Fruit fly (Drosophila melanogaster) whole organism, prepupa: Measurements from ENCODE around the gene CG1637.
A peak's percentile ranks its signal among the peaks of the same experiment; 100 is the strongest.

Experiments used
- Blimp-1 ChIP-seq: fragments of 200-800 bp; sonication (Bioruptor generic); optimal IDR thresholded peaks from 3 replicates; lab custom pipeline; 2017; ENCODE audit warnings: missing biosample characterization, missing genetic modification characterization, mild to moderate bottlenecking, moderate library complexity, missing genetic modification reagents
- CG10669 ChIP-seq: fragments of 200-800 bp; sonication (Bioruptor generic); optimal IDR thresholded peaks from 3 replicates; lab custom pipeline; 2018; ENCODE audit warnings: missing biosample characterization, mild to moderate bottlenecking, missing genetic modification characterization, moderate library complexity
- CG11762 ChIP-seq: fragments of 200-800 bp; sonication (Bioruptor generic); optimal IDR thresholded peaks from 3 replicates; lab custom pipeline; 2016; ENCODE audit warnings: missing biosample characterization, missing genetic modification characterization; ENCODE audit not compliant: insufficient read depth
- CG11902 ChIP-seq: fragments of 200-800 bp; sonication (Bioruptor generic); optimal IDR thresholded peaks from 3 replicates; lab custom pipeline; 2016; ENCODE audit warnings: missing biosample characterization, missing genetic modification characterization
- CG15336 ChIP-seq: fragments of 200-800 bp; sonication (Bioruptor generic); IDR thresholded peaks from 2 replicates; pipeline ENCODE4 v1.3.6; 2022; ENCODE audit warnings: missing biosample characterization, missing genetic modification characterization
- CG16779 ChIP-seq: fragments of 200-800 bp; sonication (Bioruptor generic); optimal IDR thresholded peaks from 3 replicates; lab custom pipeline; 2017; ENCODE audit warnings: missing biosample characterization, mild to moderate bottlenecking, missing genetic modification characterization
- CG32006 ChIP-seq: fragments of 200-800 bp; sonication (Bioruptor generic); optimal IDR thresholded peaks from 3 replicates; lab custom pipeline; 2017; ENCODE audit warnings: missing biosample characterization, mild to moderate bottlenecking, missing genetic modification characterization
- CG6163 ChIP-seq: fragments of 200-800 bp; sonication (Bioruptor generic); IDR thresholded peaks from 3 replicates; pipeline ENCODE4 v1.3.6; 2022; ENCODE audit warnings: missing biosample characterization, missing genetic modification characterization
- CG7368 ChIP-seq: fragments of 200-800 bp; sonication (Bioruptor generic); optimal IDR thresholded peaks from 3 replicates; lab custom pipeline; 2016; ENCODE audit warnings: missing biosample characterization, missing genetic modification characterization
- CG8319 ChIP-seq: fragments of 200-800 bp; sonication (Bioruptor generic); optimal IDR thresholded peaks from 3 replicates; lab custom pipeline; 2016; ENCODE audit warnings: missing biosample characterization, missing genetic modification characterization
- CG8632 ChIP-seq: fragments of 200-800 bp; sonication (Bioruptor generic); optimal IDR thresholded peaks from 3 replicates; lab custom pipeline; 2016; ENCODE audit warnings: missing biosample characterization, missing genetic modification characterization
- CG9139 ChIP-seq: fragments of 200-800 bp; sonication (Bioruptor generic); optimal IDR thresholded peaks from 3 replicates; lab custom pipeline; 2017; ENCODE audit warnings: missing biosample characterization, mild to moderate bottlenecking, missing genetic modification characterization
- Ets21C ChIP-seq: fragments of 200-800 bp; sonication (Bioruptor generic); optimal IDR thresholded peaks from 3 replicates; lab custom pipeline; 2016; ENCODE audit warnings: missing biosample characterization, missing genetic modification characterization
- Ets96B ChIP-seq: fragments of 200-800 bp; optimal IDR thresholded peaks from 2 replicates; lab custom pipeline; 2019; ENCODE audit warnings: missing biosample characterization, mild to moderate bottlenecking, missing genetic modification characterization, moderate library complexity
- Gug ChIP-seq: fragments of 200-800 bp; sonication (Bioruptor generic); IDR thresholded peaks from 2 replicates; pipeline ENCODE4 v1.3.6; 2022; ENCODE audit warnings: missing biosample characterization, missing genetic modification characterization
- Hr39 ChIP-seq: fragments of 200-800 bp; sonication (Bioruptor generic); optimal IDR thresholded peaks from 2 replicates; lab custom pipeline; 2016; ENCODE audit warnings: missing biosample characterization, missing genetic modification characterization
- Lpt ChIP-seq: fragments of 200-800 bp; sonication (Bioruptor generic); optimal IDR thresholded peaks from 3 replicates; lab custom pipeline; 2016; ENCODE audit warnings: missing biosample characterization, missing genetic modification characterization
- dsx ChIP-seq: fragments of 200-800 bp; optimal IDR thresholded peaks from 3 replicates; lab custom pipeline; 2019; ENCODE audit warnings: missing biosample characterization, mild to moderate bottlenecking, missing genetic modification characterization, moderate library complexity; ENCODE audit not compliant: poor library complexity, severe bottlenecking
- esn ChIP-seq: fragments of 200-800 bp; sonication (Bioruptor generic); optimal IDR thresholded peaks from 2 replicates; lab custom pipeline; 2016; ENCODE audit warnings: missing biosample characterization, mild to moderate bottlenecking, missing genetic modification characterization, moderate library complexity
- fd85E ChIP-seq: fragments of 200-800 bp; sonication (Bioruptor generic); optimal IDR thresholded peaks from 3 replicates; lab custom pipeline; 2016; ENCODE audit warnings: missing biosample characterization, missing genetic modification characterization
- fkh ChIP-seq: fragments of 200-800 bp; sonication (Bioruptor generic); optimal IDR thresholded peaks from 3 replicates; lab custom pipeline; 2017; ENCODE audit warnings: missing biosample characterization, mild to moderate bottlenecking, missing genetic modification characterization, moderate library complexity
- lz ChIP-seq: fragments of 200-800 bp; sonication (Bioruptor generic); optimal IDR thresholded peaks from 3 replicates; lab custom pipeline; 2016; ENCODE audit warnings: missing biosample characterization, missing genetic modification characterization
- net ChIP-seq: fragments of 200-800 bp; sonication (Bioruptor generic); optimal IDR thresholded peaks from 3 replicates; lab custom pipeline; 2016; ENCODE audit warnings: missing biosample characterization, missing genetic modification characterization
- pdm3 ChIP-seq: fragments of 200-800 bp; sonication (Bioruptor generic); optimal IDR thresholded peaks from 3 replicates; lab custom pipeline; 2016; ENCODE audit warnings: missing biosample characterization, missing genetic modification characterization
- salr ChIP-seq, 2 experiments: fragments of 200-800 bp; sonication (Bioruptor generic); optimal IDR thresholded peaks; 3 replicates each; lab custom pipeline; 2016 to 2018; ENCODE audit warnings: missing biosample characterization in 2 of 2, missing genetic modification characterization in 2 of 2, mild to moderate bottlenecking in 1 of 2
- ss ChIP-seq, 2 experiments: fragments of 200-800 bp; sonication (Bioruptor generic); optimal IDR thresholded peaks; 2 replicates in 1 of 2; 3 replicates in 1 of 2; lab custom pipeline; 2017 to 2018; ENCODE audit warnings: mild to moderate bottlenecking in 2 of 2, missing biosample characterization in 2 of 2, missing genetic modification characterization in 2 of 2, moderate library complexity in 1 of 2
- svp ChIP-seq: fragments of 200-800 bp; sonication (Bioruptor generic); peaks from one replicate; lab custom pipeline; 2016; ENCODE audit warnings: missing biosample characterization, missing genetic modification characterization
- vri ChIP-seq: fragments of 200-800 bp; sonication (Bioruptor generic); optimal IDR thresholded peaks from 3 replicates; lab custom pipeline; 2016; ENCODE audit warnings: missing biosample characterization, mild to moderate bottlenecking, missing genetic modification characterization

CG1637 gene

DNA sequence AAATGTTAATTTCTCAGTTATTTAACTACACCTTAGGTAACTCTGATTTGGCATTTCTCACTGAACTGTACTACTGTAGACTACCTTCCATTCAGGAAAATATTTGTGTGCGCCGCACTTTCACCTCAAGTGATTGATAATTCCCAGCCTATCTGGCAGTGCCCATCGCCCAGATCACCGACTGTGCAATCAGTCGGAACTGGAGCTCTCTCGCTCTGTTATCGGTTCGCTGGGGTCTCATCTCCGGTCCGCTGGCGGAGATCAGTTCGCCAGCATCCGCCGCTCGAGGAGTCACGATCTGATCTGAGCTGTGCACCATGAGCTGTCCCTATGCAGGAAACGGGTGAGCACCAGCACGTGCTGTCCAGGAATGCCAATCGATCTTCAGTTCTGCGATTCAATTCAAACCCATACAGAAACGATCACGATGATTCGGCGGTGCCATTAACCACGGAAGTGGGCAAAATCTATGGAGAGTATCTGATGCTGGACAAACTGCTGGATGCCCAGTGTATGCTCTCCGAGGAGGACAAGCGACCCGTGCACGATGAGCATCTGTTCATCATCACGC is 46.1 kb upstream of the CG1637 start, which contains the start of gene v:
Gene v, plus strand, starts transcription at position 262 of the 571 bp plus-strand sequence.
- TF ChIP-seq net (no peak), svp (GFP tag; lab: Kevin White, UChicago) (peak; percentile 97), CG7368 (GFP tag; lab: Kevin White, UChicago) (no peak), CG11762 (GFP tag; lab: Kevin White, UChicago) (no peak), CG9139 (GFP tag; lab: Kevin White, UChicago) (no peak)
- TF ChIP-seq, all 60 proteins: peak for 1

dm6 chrX:10922178-10922577 is 44.5 kb upstream of the CG1637 start:
- TF ChIP-seq dsx (GFP tag; lab: Kevin White, UChicago) (no peak), lz (GFP tag; lab: Kevin White, UChicago) (no peak), Gug (GFP tag; lab: Robert Waterston, UW) (no peak), CG6163 (GFP tag; lab: Robert Waterston, UW) (no peak), Lpt (GFP tag; lab: Kevin White, UChicago) (no peak), Ets21C (GFP tag; lab: Kevin White, UChicago) (no peak), Hr39 (no peak), CG32006 (GFP tag; lab: Kevin White, UChicago) (no peak), CG8632 (GFP tag; lab: Kevin White, UChicago) (no peak)

DNA sequence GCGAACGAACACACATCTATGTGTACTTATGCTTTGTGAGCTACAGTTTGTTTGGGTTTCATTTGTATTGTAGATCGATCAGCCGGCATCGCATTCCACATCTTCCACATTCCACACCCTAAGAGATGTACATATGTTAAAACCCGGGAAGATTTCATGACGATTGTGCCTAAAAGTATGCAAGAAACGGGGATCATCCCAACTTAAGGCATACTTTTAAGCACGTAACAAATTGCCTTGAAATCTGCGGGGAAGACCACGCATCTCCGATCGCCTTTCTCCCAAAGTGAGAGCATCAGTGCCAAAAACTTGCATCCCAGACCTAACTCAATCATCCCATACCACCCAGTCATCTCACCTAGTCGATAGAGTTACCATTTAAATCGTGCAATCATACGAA is 44.0 kb upstream of the CG1637 start:
- no peak for TF ChIP-seq CG6163 (GFP tag; lab: Robert Waterston, UW)
- TF ChIP-seq fkh = peak; percentile 7

dm6 chrX:10912585-10912984 is 34.9 kb upstream of the CG1637 start:
- TF ChIP-seq CG16779 (tag; lab: Kevin White, UChicago) (no peak), vri (GFP tag; lab: Kevin White, UChicago) (no peak), Hr39 (no peak), esn (GFP tag; lab: Kevin White, UChicago) (no peak), salr (GFP tag; optimal IDR thresholded peaks at IDR 0.05; lab: Kevin White, UChicago) (no peak), pdm3 (no peak), CG15336 (GFP tag; lab: Robert Waterston, UW) (no peak), Gug (GFP tag; lab: Robert Waterston, UW) (no peak), fd85E (GFP tag; lab: Kevin White, UChicago) (no peak)
- TF ChIP-seq, all 60 proteins: peak for 0

- TF ChIP-seq ss (GFP tag; optimal IDR thresholded peaks at IDR 0.05; lab: Kevin White, UChicago) (peak in 1 of 2 experiments; percentile 1), Ets96B (tag; lab: Kevin White, UChicago) (no peak), CG8632 (GFP tag; lab: Kevin White, UChicago) (no peak)
These were observed 28.7 kb upstream of the CG1637 start for dm6 chrX:10906222-10906866.

DNA sequence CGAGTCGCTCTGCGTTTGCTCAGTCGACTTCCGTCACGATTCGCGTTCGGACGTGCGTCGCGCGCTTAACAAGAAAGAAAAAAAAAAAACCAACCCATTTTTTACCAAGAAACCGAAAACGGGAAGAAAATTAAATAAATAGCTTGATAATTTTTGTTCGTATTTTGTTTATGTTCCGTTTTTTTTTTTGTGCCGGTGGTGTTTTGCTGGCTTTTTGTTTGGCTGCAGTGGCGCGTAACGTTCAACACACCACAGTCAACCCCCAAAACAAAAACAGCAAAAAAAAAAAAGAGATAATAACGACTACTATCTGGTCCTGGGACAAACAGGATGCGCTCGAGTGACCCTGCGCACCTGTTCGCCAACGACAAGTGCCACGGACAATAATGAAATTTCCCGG is 27.8 kb upstream of the CG1637 start, which contains the start of gene CG43901:
Gene CG43901, plus strand, starts transcription at position 301 of the 400 bp plus-strand sequence.
- no peak for TF ChIP-seq Ets96B (tag; lab: Kevin White, UChicago)
- no peak for TF ChIP-seq Blimp-1 (GFP tag; lab: Kevin White, UChicago)
- TF ChIP-seq fd85E (GFP tag; lab: Kevin White, UChicago) = no peak
- no peak for TF ChIP-seq CG11902 (GFP tag; lab: Kevin White, UChicago)
- TF ChIP-seq Gug (GFP tag; lab: Robert Waterston, UW) = no peak
- no peak for TF ChIP-seq CG10669 (GFP tag; lab: Kevin White, UChicago)
- no peak for TF ChIP-seq CG8319 (GFP tag; lab: Kevin White, UChicago)
- no peak for TF ChIP-seq pdm3
